Worm (Caenorhabditis elegans): Measurements from ENCODE around the gene mrps-16.

mrps-16 gene

DNA sequence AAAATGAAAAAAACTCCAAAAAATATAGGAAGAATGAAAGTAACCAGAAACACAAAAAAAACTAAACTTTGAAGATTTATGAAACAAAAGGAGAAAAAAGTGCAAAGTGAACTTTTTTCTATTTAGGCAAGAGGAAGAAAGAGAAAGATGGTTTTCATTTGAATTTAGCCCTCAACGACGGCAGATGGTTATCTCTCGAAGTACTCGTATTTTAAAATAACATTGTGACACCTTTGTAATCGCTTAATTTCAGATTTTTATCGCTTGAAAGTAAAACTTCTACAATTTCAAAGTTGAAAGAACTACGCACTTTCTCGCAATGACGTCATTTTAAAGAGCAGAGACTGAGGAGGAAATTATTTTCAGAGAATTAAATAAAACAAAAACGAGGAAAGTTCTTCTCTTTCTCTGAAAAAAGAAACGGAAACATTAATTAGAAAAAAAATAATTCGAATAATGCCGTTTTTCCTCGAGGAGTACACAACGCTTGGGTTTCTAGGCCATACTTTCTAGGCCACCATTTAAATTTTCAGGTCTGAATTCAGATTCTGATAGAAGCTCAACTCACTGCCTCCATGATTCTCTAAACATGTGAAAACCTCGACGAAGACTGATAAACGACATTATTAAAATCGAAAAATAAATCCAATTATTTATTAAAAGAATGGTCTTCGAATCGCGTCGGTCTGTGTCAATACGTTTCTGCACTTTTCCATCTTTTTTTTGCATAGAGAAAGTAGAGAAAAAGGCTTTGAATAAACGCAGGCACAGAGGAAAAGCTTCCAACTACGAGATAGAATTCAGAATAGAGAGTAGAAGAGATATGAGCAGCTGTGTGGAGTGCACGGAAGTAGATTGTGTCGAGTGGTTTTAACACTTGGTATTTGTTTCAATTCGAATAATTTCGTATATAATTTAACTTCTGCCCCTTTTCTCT, 37.5 kb downstream of the mrps-16 start:
- TF ChIP-seq lsy-2 (tag; optimal IDR thresholded peaks at IDR 0.05): peak in 1 of 2 experiments; percentile 56
- TF ChIP-seq lin-11 (tag; optimal IDR thresholded peaks at IDR 0.05): no peak
- TF ChIP-seq ama-1 (optimal IDR thresholded peaks at IDR 0.05): no peak
- peak; percentile 83 for TF ChIP-seq C34F6.9 (tag; optimal IDR thresholded peaks at IDR 0.05)
- no peak for TF ChIP-seq nhr-11 (tag; optimal IDR thresholded peaks at IDR 0.05)
- TF ChIP-seq alr-1 (tag; optimal IDR thresholded peaks at IDR 0.05): no peak
- TF ChIP-seq blmp-1 (tag; optimal IDR thresholded peaks at IDR 0.05; ENCODE audit: insufficient read depth): peak; percentile 13
- no peak for TF ChIP-seq nhr-21 (tag; optimal IDR thresholded peaks at IDR 0.05)
- TF ChIP-seq unc-55 (GFP tag; optimal IDR thresholded peaks at IDR 0.05): peak; percentile 44
- peak; percentile 44 for TF ChIP-seq nhr-129 (tag; optimal IDR thresholded peaks at IDR 0.05)

DNA sequence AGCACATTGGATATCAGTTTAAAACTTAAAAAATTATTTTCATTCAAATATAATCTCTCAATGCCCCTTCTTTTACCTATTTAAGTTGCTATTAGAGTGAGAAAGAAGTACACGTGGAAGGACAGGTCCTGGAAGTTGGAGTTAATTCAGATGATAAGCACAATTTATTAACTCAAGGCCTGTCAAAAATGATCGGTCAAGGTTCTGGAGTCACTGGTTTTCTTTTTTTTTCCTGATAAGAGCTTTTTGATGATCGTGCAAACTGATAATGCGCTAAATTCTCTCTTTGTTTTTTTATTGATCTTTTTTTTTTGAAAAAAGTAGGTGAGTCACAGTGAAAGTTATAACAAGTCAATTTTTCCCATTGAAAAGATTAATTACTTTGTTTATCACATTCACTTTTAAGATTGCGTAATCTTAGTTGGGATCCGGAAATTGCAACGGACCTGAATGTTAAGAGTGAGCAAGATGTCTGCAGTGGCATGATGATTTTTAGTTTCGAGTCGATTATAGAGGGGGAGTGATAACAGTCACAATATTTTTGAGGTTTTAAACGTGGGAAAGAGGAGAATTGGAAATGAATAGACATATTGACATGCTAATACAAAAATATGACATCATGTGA, 38.4 kb downstream of the mrps-16 start:
- TF ChIP-seq nhr-21 (tag; optimal IDR thresholded peaks at IDR 0.05): no peak
- TF ChIP-seq gmeb-1 (tag; optimal IDR thresholded peaks at IDR 0.05): peak; percentile 44
- no peak for TF ChIP-seq alr-1 (tag; optimal IDR thresholded peaks at IDR 0.05)
- TF ChIP-seq C34F6.9 (tag; optimal IDR thresholded peaks at IDR 0.05): no peak
- TF ChIP-seq fos-1 (tag; optimal IDR thresholded peaks at IDR 0.05): peak; percentile 91
- TF ChIP-seq mbf-1 (tag; optimal IDR thresholded peaks at IDR 0.05): no peak
- TF ChIP-seq ama-1 (optimal IDR thresholded peaks at IDR 0.05): no peak
- no peak for TF ChIP-seq aly-2 (tag; optimal IDR thresholded peaks at IDR 0.05)
- TF ChIP-seq sma-9 (GFP tag; optimal IDR thresholded peaks at IDR 0.05): peak; percentile 36
- TF ChIP-seq sma-9 (tag; optimal IDR thresholded peaks at IDR 0.05): no peak

- TF ChIP-seq ztf-1 (GFP tag; conservative IDR thresholded peaks at IDR 0.05): no peak
- no peak for TF ChIP-seq ztf-4 (tag; optimal IDR thresholded peaks at IDR 0.05)
- TF ChIP-seq dmd-4 (tag; optimal IDR thresholded peaks at IDR 0.05): no peak
- TF ChIP-seq fos-1 (tag; optimal IDR thresholded peaks at IDR 0.05): peak; percentile 45
- no peak for TF ChIP-seq lin-13 (GFP tag; optimal IDR thresholded peaks at IDR 0.05)
- no peak for TF ChIP-seq ZK546.5 (tag; optimal IDR thresholded peaks at IDR 0.05)
Observed at ce11 chrII:5514846-5515245, 40.7 kb downstream of the mrps-16 start, which contains the start of gene sahd-1. sahd-1 (minus strand) TSS chrII:5514945.

DNA sequence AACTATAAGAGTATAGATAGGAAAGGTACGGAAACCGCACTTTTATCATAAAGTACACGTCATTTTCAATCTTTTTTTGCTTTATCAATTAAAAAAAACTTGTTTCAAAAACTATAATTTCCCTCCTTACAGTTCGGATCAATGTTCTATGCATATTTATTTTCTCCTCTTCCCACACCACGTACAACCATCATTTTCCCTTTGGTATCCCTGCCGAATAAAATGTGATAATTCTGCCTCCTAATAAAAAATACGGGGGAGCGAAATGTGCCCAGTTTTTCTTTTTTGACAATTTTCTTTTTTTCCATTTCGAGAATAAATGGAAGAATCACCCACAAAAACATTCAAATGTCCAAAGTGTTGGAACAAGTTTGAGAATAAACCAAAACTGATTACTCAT, 41.4 kb downstream of the mrps-16 start, which contains the start of gene ZK177.3:
ZK177.3 (plus strand) TSS at position 301 of the 400 bp plus-strand sequence.
- TF ChIP-seq egl-27 (tag; optimal IDR thresholded peaks at IDR 0.05): no peak
- peak; percentile 43 for TF ChIP-seq fos-1 (tag; optimal IDR thresholded peaks at IDR 0.05)

DNA sequence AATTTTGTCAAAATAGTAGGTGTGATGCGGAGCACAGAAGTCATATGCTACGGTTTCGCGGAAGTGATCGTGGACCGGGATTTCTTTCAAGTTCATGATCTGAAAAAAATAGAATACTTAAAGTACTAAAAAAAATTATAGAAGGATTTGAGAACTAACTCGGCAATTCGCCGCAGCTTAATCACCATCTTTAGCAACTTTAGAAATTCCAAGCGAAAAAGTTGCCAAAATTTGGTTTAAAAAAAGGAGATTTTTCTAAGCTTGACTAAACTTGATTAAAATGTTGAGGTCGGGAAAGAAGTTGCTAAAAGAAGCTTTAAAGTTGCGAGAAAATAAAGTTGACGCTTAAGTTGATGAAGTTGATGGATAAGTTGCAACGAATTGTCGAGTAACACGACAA, 43.5 kb downstream of the mrps-16 start, which contains the start of gene ZK177.9:
ZK177.9 (minus strand) TSS at position 101 of the 400 bp plus-strand sequence.
- no peak for TF ChIP-seq nhr-77 (tag; optimal IDR thresholded peaks at IDR 0.05)
- TF ChIP-seq nhr-129 (tag; optimal IDR thresholded peaks at IDR 0.05): no peak
- TF ChIP-seq Y55F3AM.14 (GFP tag; optimal IDR thresholded peaks at IDR 0.05): no peak
- TF ChIP-seq nhr-12 (tag; optimal IDR thresholded peaks at IDR 0.05): no peak
- no peak for TF ChIP-seq nhr-237 (tag; optimal IDR thresholded peaks at IDR 0.05)
- no peak for TF ChIP-seq crh-2 (tag; optimal IDR thresholded peaks at IDR 0.05)
- TF ChIP-seq mab-5 (tag; optimal IDR thresholded peaks at IDR 0.05): no peak
- TF ChIP-seq aly-2 (tag; optimal IDR thresholded peaks at IDR 0.05): no peak
- no peak for TF ChIP-seq lin-13 (GFP tag; optimal IDR thresholded peaks at IDR 0.05)
- no peak for TF ChIP-seq C34F6.9 (tag; optimal IDR thresholded peaks at IDR 0.05)
- TF ChIP-seq gmeb-1 (tag; optimal IDR thresholded peaks at IDR 0.05): no peak
- no peak for TF ChIP-seq elt-1 (tag; optimal IDR thresholded peaks at IDR 0.05)
- TF ChIP-seq lin-11 (tag; optimal IDR thresholded peaks at IDR 0.05): no peak
- no peak for TF ChIP-seq ztf-1 (GFP tag; conservative IDR thresholded peaks at IDR 0.05)
- TF ChIP-seq fos-1 (tag; optimal IDR thresholded peaks at IDR 0.05): no peak
- no peak for TF ChIP-seq alr-1 (tag; optimal IDR thresholded peaks at IDR 0.05)
- no peak for TF ChIP-seq egl-27 (tag; optimal IDR thresholded peaks at IDR 0.05)
- no peak for TF ChIP-seq ama-1 (optimal IDR thresholded peaks at IDR 0.05)
- no peak for TF ChIP-seq unc-62 (GFP tag; optimal IDR thresholded peaks at IDR 0.05)

Data from whole organism, L2 larva.